Worm (Caenorhabditis elegans): ENCODE data around the gene srlf-29.

srlf-29 gene

DNA sequence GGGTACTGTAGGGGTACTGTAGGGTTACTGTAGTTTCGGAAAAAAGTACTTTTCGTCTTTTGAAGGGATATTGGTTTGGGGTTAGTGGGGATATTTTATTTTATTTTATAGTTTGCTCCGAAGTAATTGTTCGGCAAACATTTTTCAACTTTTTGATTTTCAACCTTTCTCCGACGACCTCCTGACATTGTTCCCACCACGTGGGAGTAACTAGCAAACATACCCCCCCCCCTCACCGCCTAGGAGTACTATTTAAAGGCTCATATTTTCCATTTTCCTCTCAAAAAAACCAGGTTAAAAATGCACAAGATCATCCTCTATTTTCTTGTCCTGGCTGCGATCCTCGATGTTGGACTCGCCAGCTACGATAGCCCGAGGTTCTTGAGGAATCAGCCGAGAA lies at the start of gene srlf-29:
Gene srlf-29, plus strand, starts transcription at position 301 of the 400 bp plus-strand sequence.
- TF ChIP-seq unc-62 (GFP tag; optimal IDR thresholded peaks at IDR 0.05 in 1 of 2) = peak in 1 of 2 experiments; percentile 49
- TF ChIP-seq unc-62 (tag; optimal IDR thresholded peaks at IDR 0.05) = no peak
- TF ChIP-seq mep-1 (tag; optimal IDR thresholded peaks at IDR 0.05) = no peak

DNA sequence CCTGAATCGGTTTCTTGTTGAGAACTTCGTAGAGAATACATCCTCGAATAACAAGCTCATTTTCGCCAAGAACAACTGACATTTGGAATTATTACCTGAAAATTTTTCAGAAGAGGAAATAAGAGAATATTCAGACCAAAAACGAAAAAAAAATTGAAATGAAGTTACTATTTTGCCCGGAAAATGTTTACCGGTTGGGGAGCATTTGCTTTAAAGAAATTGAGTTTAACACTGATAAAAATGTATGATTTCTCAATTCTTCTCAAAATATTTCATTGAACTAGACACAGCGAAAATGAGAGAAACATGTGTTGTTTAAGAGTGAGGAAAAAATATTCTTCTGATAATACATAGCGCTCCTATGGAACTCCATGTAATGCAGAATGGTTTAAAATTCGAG lies 49.7 kb upstream of the srlf-29 start, which contains the start of gene fbxa-165:
Gene fbxa-165, minus strand, starts transcription at position 101 of the 400 bp plus-strand sequence.
- TF ChIP-seq unc-62 (GFP tag; optimal IDR thresholded peaks at IDR 0.05 in 1 of 2) (peak in 1 of 2 experiments; percentile 36), unc-62 (tag; optimal IDR thresholded peaks at IDR 0.05) (no peak), nhr-28 (tag; optimal IDR thresholded peaks at IDR 0.05) (no peak)

DNA sequence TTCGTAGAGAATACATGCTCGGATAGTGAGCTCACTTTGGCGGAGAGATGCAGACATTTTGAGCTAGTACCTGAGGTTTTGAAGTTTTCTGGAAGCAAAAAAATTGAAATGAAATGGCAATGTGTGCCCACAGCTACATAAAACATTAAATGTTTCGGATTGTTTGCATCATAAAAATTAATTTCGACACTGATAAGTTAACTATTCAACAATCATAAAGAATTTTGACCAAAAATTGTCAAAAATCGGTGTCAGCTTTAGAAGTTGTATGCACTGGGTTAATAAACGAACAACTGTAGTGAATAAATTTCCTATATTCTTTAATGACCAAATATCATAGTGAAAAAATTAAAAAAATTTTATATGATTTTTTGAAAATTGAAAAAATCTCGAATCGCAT lies 47.2 kb upstream of the srlf-29 start, which contains the start of gene fbxa-166:
Gene fbxa-166, minus strand, starts transcription at position 101 of the 400 bp plus-strand sequence.
- TF ChIP-seq lin-29 (GFP tag; IDR thresholded peaks at IDR 0.05) (no peak), aha-1 (tag) (peak; percentile 45), madf-5 (GFP tag; IDR thresholded peaks at IDR 0.05) (no peak)

DNA sequence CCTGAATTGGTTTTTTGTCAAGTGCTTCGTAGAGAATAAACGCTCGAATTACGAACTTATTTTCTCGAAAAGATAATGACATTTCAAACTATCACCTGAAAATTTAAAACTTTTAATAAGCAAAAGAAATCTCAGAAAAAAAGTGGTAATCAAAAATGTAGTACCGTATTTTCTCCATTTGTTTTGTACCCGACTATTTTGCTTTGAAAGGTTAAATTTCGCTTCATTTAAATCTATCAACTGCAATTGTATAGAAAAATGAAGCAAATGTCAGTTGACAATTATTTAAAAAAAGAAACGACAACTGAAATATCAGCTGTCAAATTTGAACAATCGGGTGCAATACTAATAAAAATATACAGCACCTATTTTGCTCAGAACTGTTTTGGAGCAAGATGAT lies 44.9 kb upstream of the srlf-29 start, which contains the start of gene fbxa-158:
Gene fbxa-158, minus strand, starts transcription at position 101 of the 400 bp plus-strand sequence.
- TF ChIP-seq lin-13 (GFP tag; optimal IDR thresholded peaks at IDR 0.05) (no peak), nhr-10 (tag; optimal IDR thresholded peaks at IDR 0.05) (no peak)

DNA sequence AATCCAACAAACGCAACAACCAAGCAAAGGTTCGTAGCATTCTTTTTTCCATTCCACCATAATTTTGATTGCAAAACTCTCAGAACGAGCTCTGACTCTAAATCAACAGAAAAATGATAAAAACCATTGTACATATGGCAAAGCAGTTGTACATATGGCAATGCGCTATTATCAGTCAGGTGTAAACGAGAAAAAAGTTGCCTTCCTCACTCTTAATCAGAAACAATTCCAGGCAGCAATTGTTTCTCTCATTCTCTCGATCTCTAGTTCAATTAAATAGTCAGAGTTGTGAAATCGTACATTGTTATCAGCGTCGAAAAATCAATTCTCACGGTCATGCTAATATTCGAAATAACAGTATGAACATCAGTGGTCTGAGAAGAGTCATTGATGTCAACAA lies 44.3 kb upstream of the srlf-29 start:
- no peak for TF ChIP-seq set-16 (GFP tag; IDR thresholded peaks at IDR 0.05)
- no peak for TF ChIP-seq ceh-20 (GFP tag; IDR thresholded peaks at IDR 0.05)
- TF ChIP-seq pqm-1 (tag; optimal IDR thresholded peaks at IDR 0.05) = peak; percentile 95
- TF ChIP-seq ceh-62 (tag; optimal IDR thresholded peaks at IDR 0.05) = no peak
- peak in 1 of 2 experiments; percentile 71 for TF ChIP-seq unc-62 (GFP tag; optimal IDR thresholded peaks at IDR 0.05 in 1 of 2)
- TF ChIP-seq unc-62 (tag; optimal IDR thresholded peaks at IDR 0.05) = no peak
- no peak for TF ChIP-seq T26A8.4 (GFP tag; IDR thresholded peaks at IDR 0.05)
- no peak for TF ChIP-seq egl-27 (tag; optimal IDR thresholded peaks at IDR 0.05)
- no peak for TF ChIP-seq ama-1 (optimal IDR thresholded peaks at IDR 0.05)
- peak; percentile 45 for TF ChIP-seq nhr-28 (tag; optimal IDR thresholded peaks at IDR 0.05)
- no peak for TF ChIP-seq ceh-44 (GFP tag; IDR thresholded peaks at IDR 0.05)
- no peak for TF ChIP-seq php-3 (GFP tag; IDR thresholded peaks at IDR 0.05)
- no peak for TF ChIP-seq arid-1 (GFP tag; conservative IDR thresholded peaks at IDR 0.05)
- peak; percentile 15 for TF ChIP-seq mxl-3 (GFP tag; optimal IDR thresholded peaks at IDR 0.05)

DNA sequence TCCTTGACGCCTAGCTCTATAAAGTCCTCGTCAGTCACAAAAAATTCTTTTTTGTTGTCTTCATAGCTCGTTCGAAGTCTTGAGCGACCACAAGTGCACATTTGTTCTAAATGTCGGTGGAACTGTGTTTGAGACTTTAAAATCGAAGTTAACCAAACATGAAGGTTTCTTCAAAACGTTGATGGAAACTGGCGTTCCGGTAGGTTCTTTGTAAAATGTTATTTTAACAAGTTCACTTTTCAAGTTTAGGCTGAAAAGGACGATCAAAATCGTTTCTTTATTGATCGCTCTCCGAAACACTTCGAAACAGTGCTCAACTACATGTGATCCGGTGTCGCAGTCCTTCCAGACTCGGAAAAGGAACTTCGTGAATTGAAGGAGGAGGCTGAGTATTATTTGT lies 41.6 kb upstream of the srlf-29 start, which contains the start of gene fbxa-160:
Gene fbxa-160, minus strand, starts transcription at position 101 of the 400 bp plus-strand sequence.
- no peak for TF ChIP-seq nhr-102 (tag; optimal IDR thresholded peaks at IDR 0.05)
- TF ChIP-seq php-3 (GFP tag; IDR thresholded peaks at IDR 0.05) = no peak
- no peak for TF ChIP-seq daf-16 (GFP tag; optimal IDR thresholded peaks at IDR 0.05)
- no peak for TF ChIP-seq daf-16 (tag; optimal IDR thresholded peaks at IDR 0.05)
- TF ChIP-seq Y105C5A.15 (GFP tag; IDR thresholded peaks at IDR 0.05) = no peak
- no peak for TF ChIP-seq zip-2 (tag; optimal IDR thresholded peaks at IDR 0.05)
- TF ChIP-seq tra-1 (GFP tag; IDR thresholded peaks at IDR 0.05) = no peak
- TF ChIP-seq pqm-1 (tag; optimal IDR thresholded peaks at IDR 0.05) = no peak
- no peak for TF ChIP-seq madf-9 (GFP tag; conservative IDR thresholded peaks at IDR 0.05)
- TF ChIP-seq zfp-3 (GFP tag; conservative IDR thresholded peaks at IDR 0.05) = no peak
- TF ChIP-seq dmd-8 (GFP tag; IDR thresholded peaks at IDR 0.05) = no peak
- no peak for TF ChIP-seq lsy-2 (tag; optimal IDR thresholded peaks at IDR 0.05)
- TF ChIP-seq ces-1 (GFP tag; optimal IDR thresholded peaks at IDR 0.05) = no peak
- TF ChIP-seq unc-130 (GFP tag; optimal IDR thresholded peaks at IDR 0.05) = no peak
- TF ChIP-seq spr-1 (tag; optimal IDR thresholded peaks at IDR 0.05) = no peak
- no peak for TF ChIP-seq nhr-10 (tag; optimal IDR thresholded peaks at IDR 0.05)
